Worm (Caenorhabditis elegans): Measurements from ENCODE around the gene Y39G8B.9.

The Y39G8B.9 gene

DNA sequence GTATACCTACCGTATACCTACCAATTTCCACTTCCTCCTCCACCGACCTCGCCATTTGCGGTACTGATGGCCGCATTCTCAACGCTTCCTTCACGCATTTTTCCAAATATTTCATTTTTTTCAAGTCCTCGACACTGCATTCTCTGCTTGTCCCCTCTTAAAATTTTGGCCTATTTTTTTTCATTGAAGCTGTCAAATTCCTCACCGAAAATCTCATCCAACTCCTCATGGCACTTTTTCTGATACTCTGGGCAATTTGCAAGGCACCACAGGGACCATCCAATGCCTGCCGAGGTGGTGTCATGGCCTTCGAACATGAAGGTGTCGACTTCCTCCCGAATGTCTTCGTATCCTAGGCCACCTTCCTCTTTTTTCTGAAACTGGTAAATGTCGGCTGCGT, 33.5 kb downstream of the Y39G8B.9 start:
- peak; percentile 93 for TF ChIP-seq aha-1 (tag)
- TF ChIP-seq F44E2.7 (GFP tag; IDR thresholded peaks at IDR 0.05) = 0 out of 2 replicates have a peak, but pooled peaks have one; percentile 29
- TF ChIP-seq T20F7.1 (GFP tag; optimal IDR thresholded peaks at IDR 0.05) = no peak
- TF ChIP-seq lin-15B (tag; optimal IDR thresholded peaks at IDR 0.05) = no peak
- TF ChIP-seq nhr-10 (tag; optimal IDR thresholded peaks at IDR 0.05) = no peak
- TF ChIP-seq ztf-11 (tag; optimal IDR thresholded peaks at IDR 0.05) = no peak
- no peak for TF ChIP-seq snpc-4 (tag; optimal IDR thresholded peaks at IDR 0.05)
- TF ChIP-seq mxl-3 (GFP tag; optimal IDR thresholded peaks at IDR 0.05) = no peak

DNA sequence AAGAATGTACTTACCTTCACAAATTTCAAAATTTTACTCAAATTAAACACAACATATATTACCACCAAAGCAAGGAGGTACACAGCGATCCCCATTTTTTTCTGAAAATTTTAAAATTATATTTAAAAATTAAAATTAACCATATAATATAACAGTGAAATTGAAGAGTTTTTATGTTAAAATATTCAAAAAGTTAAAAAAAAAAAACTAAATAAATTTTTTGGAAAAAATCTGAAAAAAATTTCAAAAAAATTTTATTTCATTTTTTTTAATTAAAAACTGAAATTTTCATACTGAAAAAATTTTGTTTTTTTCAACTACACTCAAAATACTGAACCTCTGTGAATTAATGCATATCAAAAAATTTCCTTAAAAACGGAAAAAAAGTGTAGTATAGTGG, 35.7 kb downstream of the Y39G8B.9 start, which contains the start of gene cyp-37A1:
Gene cyp-37A1 (minus strand): TSS at position 101 of the 400 bp plus-strand sequence.
- TF ChIP-seq mep-1 (tag; optimal IDR thresholded peaks at IDR 0.05) (no peak), dve-1 (tag; optimal IDR thresholded peaks at IDR 0.05; ENCODE audit: insufficient read depth) (peak; percentile 13), nhr-76 (tag; optimal IDR thresholded peaks at IDR 0.05) (no peak), ctbp-1 (GFP tag; IDR thresholded peaks at IDR 0.05) (no peak), arid-1 (GFP tag; conservative IDR thresholded peaks at IDR 0.05) (no peak), daf-16 (GFP tag; optimal IDR thresholded peaks at IDR 0.05) (no peak), daf-16 (tag; optimal IDR thresholded peaks at IDR 0.05) (peak; percentile 18), saeg-2 (GFP tag; IDR thresholded peaks at IDR 0.05) (no peak), dmd-8 (GFP tag; IDR thresholded peaks at IDR 0.05) (no peak), nhr-77 (tag; optimal IDR thresholded peaks at IDR 0.05) (no peak), mxl-2 (GFP tag; conservative IDR thresholded peaks at IDR 0.05) (no peak), F10B5.3 (tag; optimal IDR thresholded peaks at IDR 0.05) (no peak)

DNA sequence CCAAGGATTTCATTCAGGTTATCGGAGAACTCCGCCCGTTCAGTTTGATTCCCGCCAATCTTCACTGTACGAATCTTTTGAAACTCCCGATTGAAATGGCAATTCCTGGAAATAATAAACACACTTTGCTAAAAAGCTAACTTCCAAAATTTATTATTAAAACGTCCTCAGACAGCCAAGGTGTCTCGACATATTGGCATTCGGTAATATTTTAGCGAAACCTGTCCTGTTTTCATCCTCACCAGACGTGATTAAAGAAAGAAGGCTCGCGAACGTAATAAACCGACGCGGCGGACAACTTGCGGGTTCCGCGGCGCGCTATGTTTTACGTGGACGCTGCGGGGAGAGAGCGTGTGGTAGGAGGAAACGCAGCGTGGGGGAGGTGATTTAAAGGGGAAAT, 37.0 kb downstream of the Y39G8B.9 start:
- TF ChIP-seq zfp-3 (GFP tag; conservative IDR thresholded peaks at IDR 0.05) = peak; percentile 64; the same call in 1 of the 2 replicates
- peak; percentile 70 for TF ChIP-seq nhr-77 (tag; optimal IDR thresholded peaks at IDR 0.05)
- TF ChIP-seq F37D6.2 (tag; optimal IDR thresholded peaks at IDR 0.05) = peak; percentile 7
- no peak for TF ChIP-seq lin-29 (GFP tag; IDR thresholded peaks at IDR 0.05)
- TF ChIP-seq lir-3 (tag; optimal IDR thresholded peaks at IDR 0.05) = peak; percentile 35
- peak; percentile 70 for TF ChIP-seq jun-1 (tag; optimal IDR thresholded peaks at IDR 0.05)
- TF ChIP-seq ceh-82 (tag; optimal IDR thresholded peaks at IDR 0.05) = no peak
- peak; percentile 44 for TF ChIP-seq Y5F2A.4 (GFP tag; optimal IDR thresholded peaks at IDR 0.05)
- no peak for TF ChIP-seq unc-39 (tag; optimal IDR thresholded peaks at IDR 0.05)
- TF ChIP-seq pqm-1 (tag; optimal IDR thresholded peaks at IDR 0.05) = peak; percentile 40
- peak; percentile 87 for TF ChIP-seq T26A8.4 (GFP tag; IDR thresholded peaks at IDR 0.05)
- peak in 1 of 2 experiments; percentile 56 for TF ChIP-seq mdl-1 (tag; optimal IDR thresholded peaks at IDR 0.05)
- no peak for TF ChIP-seq ztf-11 (tag; optimal IDR thresholded peaks at IDR 0.05)
- TF ChIP-seq lsy-2 (tag; optimal IDR thresholded peaks at IDR 0.05) = peak in 1 of 2 experiments; percentile 80
- TF ChIP-seq spr-1 (tag; optimal IDR thresholded peaks at IDR 0.05) = peak; percentile 80
- TF ChIP-seq dmd-8 (GFP tag; IDR thresholded peaks at IDR 0.05) = no peak
- no peak for TF ChIP-seq daf-19 (GFP tag; conservative IDR thresholded peaks at IDR 0.05)
- TF ChIP-seq dmd-6 (GFP tag; IDR thresholded peaks at IDR 0.05) = peak; percentile 78
- peak; percentile 70 for TF ChIP-seq Y48G9A.11 (GFP tag; IDR thresholded peaks at IDR 0.05)
- peak; percentile 84 for TF ChIP-seq arid-1 (GFP tag; conservative IDR thresholded peaks at IDR 0.05)
- peak; percentile 49 for TF ChIP-seq sdz-12 (GFP tag; optimal IDR thresholded peaks at IDR 0.05)
- peak; percentile 69; the same call in 1 of the 2 replicates for TF ChIP-seq php-3 (GFP tag; IDR thresholded peaks at IDR 0.05)
- peak; percentile 28 for TF ChIP-seq nhr-28 (tag; optimal IDR thresholded peaks at IDR 0.05)
- no peak for TF ChIP-seq F44E2.7 (GFP tag; IDR thresholded peaks at IDR 0.05)
- no peak for TF ChIP-seq nhr-76 (tag; optimal IDR thresholded peaks at IDR 0.05)
- TF ChIP-seq set-16 (GFP tag; IDR thresholded peaks at IDR 0.05) = peak; percentile 53
- no peak for TF ChIP-seq ceh-62 (tag; optimal IDR thresholded peaks at IDR 0.05)
- TF ChIP-seq unc-130 (GFP tag; optimal IDR thresholded peaks at IDR 0.05) = peak; percentile 71
- peak; percentile 8; the same call in 1 of the 2 replicates for TF ChIP-seq tra-1 (GFP tag; IDR thresholded peaks at IDR 0.05)
- peak; percentile 69 for TF ChIP-seq snpc-1.2 (GFP tag; IDR thresholded peaks at IDR 0.05)
- peak; percentile 66 for TF ChIP-seq rbr-2 (tag; optimal IDR thresholded peaks at IDR 0.05)
- TF ChIP-seq lin-38 (GFP tag; IDR thresholded peaks at IDR 0.05) = peak; percentile 84
- TF ChIP-seq duxl-1 (tag; optimal IDR thresholded peaks at IDR 0.05; ENCODE audit: poor library complexity) = peak; percentile 84
- TF ChIP-seq zip-2 (tag; optimal IDR thresholded peaks at IDR 0.05) = peak; percentile 56
- no peak for TF ChIP-seq dmd-9 (GFP tag; IDR thresholded peaks at IDR 0.05)
